Fruit fly (Drosophila melanogaster) whole organism, embryonic: ENCODE measurements around the gene nanos.

Experiments used
- Aef1 ChIP-seq: fragments of 200-800 bp; sonication (Bioruptor generic); IDR thresholded peaks from 3 replicates; pipeline ENCODE4 v1.3.6; 2022; ENCODE audit warnings: missing biosample characterization, missing genetic modification characterization
- Blimp-1 ChIP-seq: fragments of 200-800 bp; sonication (Bioruptor generic); optimal IDR thresholded peaks from 3 replicates; lab custom pipeline; 2018; ENCODE audit warnings: missing biosample characterization, missing genetic modification characterization, mild to moderate bottlenecking, moderate library complexity, missing genetic modification reagents
- CG13424 ChIP-seq: fragments of 200-800 bp; sonication (Bioruptor generic); optimal IDR thresholded peaks from 2 replicates; lab custom pipeline; 2019; ENCODE audit warnings: missing biosample characterization, mild to moderate bottlenecking, missing genetic modification characterization, moderate library complexity
- CG15011 ChIP-seq: fragments of 200-800 bp; sonication (Bioruptor generic); optimal IDR thresholded peaks from 3 replicates; lab custom pipeline; 2018; ENCODE audit warnings: missing biosample characterization, mild to moderate bottlenecking, missing genetic modification characterization
- CG1647 ChIP-seq: fragments of 200-800 bp; sonication (Bioruptor generic); optimal IDR thresholded peaks from 3 replicates; lab custom pipeline; 2016; ENCODE audit warnings: missing biosample characterization, missing genetic modification characterization
- CG16815 ChIP-seq: fragments of 200-800 bp; sonication (Bioruptor generic); optimal IDR thresholded peaks from 3 replicates; lab custom pipeline; 2017; ENCODE audit warnings: missing biosample characterization, mild to moderate bottlenecking, missing genetic modification characterization
- CG17328 ChIP-seq: fragments of 200-800 bp; sonication (Bioruptor generic); IDR thresholded peaks from 2 replicates; pipeline ENCODE4 v1.3.6; 2022; ENCODE audit warnings: missing biosample characterization, missing genetic modification characterization
- CG17361 ChIP-seq: fragments of 200-800 bp; sonication (Bioruptor generic); IDR thresholded peaks from 3 replicates; pipeline ENCODE4 v1.3.6; 2022; ENCODE audit warnings: missing biosample characterization, missing genetic modification characterization
- CG17385 ChIP-seq: fragments of 200-800 bp; sonication (Bioruptor generic); optimal IDR thresholded peaks from 3 replicates; lab custom pipeline; 2018; ENCODE audit warnings: missing biosample characterization, mild to moderate bottlenecking, missing genetic modification characterization
- CG17802 ChIP-seq: fragments of 200-800 bp; sonication (Bioruptor generic); optimal IDR thresholded peaks from 2 replicates; lab custom pipeline; 2018; ENCODE audit warnings: missing biosample characterization, mild to moderate bottlenecking, missing genetic modification characterization, moderate library complexity
- CG1792 ChIP-seq: fragments of 200-800 bp; sonication (Bioruptor generic); optimal IDR thresholded peaks from 2 replicates; lab custom pipeline; 2016; ENCODE audit warnings: missing biosample characterization, missing genetic modification characterization
- CG2120 ChIP-seq: fragments of 200-800 bp; sonication (Bioruptor generic); optimal IDR thresholded peaks from 3 replicates; lab custom pipeline; 2016; ENCODE audit warnings: missing biosample characterization, missing genetic modification characterization
- CG2889 ChIP-seq: fragments of 200-800 bp; sonication (Bioruptor generic); IDR thresholded peaks from 3 replicates; pipeline ENCODE4 v1.3.6; 2022; ENCODE audit warnings: missing biosample characterization, missing genetic modification characterization
- CG3065 ChIP-seq: fragments of 200-800 bp; sonication (Bioruptor generic); optimal IDR thresholded peaks from 2 replicates; lab custom pipeline; 2016; ENCODE audit warnings: missing biosample characterization, missing genetic modification characterization
- CG31441 ChIP-seq: fragments of 200-800 bp; sonication (Bioruptor generic); IDR thresholded peaks from 2 replicates; pipeline ENCODE4 v1.3.6; 2022; ENCODE audit warnings: missing biosample characterization, missing genetic modification characterization
- CG5953 ChIP-seq: fragments of 200-800 bp; sonication (Bioruptor generic); IDR thresholded peaks from 2 replicates; pipeline ENCODE4 v1.3.6; 2022; ENCODE audit warnings: missing biosample characterization, missing genetic modification characterization
- CG6813 ChIP-seq: fragments of 200-800 bp; sonication (Bioruptor generic); optimal IDR thresholded peaks from 2 replicates; lab custom pipeline; 2017; ENCODE audit warnings: missing biosample characterization, missing genetic modification characterization, mild to moderate bottlenecking, moderate library complexity, missing genetic modification reagents
- CG6854 ChIP-seq: fragments of 200-800 bp; sonication (Bioruptor generic); optimal IDR thresholded peaks from 3 replicates; lab custom pipeline; 2017; ENCODE audit warnings: missing biosample characterization, mild to moderate bottlenecking, missing genetic modification characterization
- CG7839 ChIP-seq: fragments of 200-800 bp; sonication (Bioruptor generic); optimal IDR thresholded peaks from 3 replicates; lab custom pipeline; 2018; ENCODE audit warnings: missing biosample characterization, mild to moderate bottlenecking, missing genetic modification characterization, moderate library complexity
- CG7987 ChIP-seq: fragments of 200-800 bp; sonication (Bioruptor generic); optimal IDR thresholded peaks from 2 replicates; lab custom pipeline; 2018; ENCODE audit warnings: missing biosample characterization, mild to moderate bottlenecking, missing genetic modification characterization, moderate library complexity
- CoRest ChIP-seq: fragments of 200-800 bp; sonication (Bioruptor generic); optimal IDR thresholded peaks from 3 replicates; lab custom pipeline; 2018; ENCODE audit warnings: missing biosample characterization, mild to moderate bottlenecking, missing genetic modification characterization, moderate library complexity
- Dbx ChIP-seq: fragments of 200-800 bp; sonication (Bioruptor generic); IDR thresholded peaks from 3 replicates; pipeline ENCODE4 v1.3.6; 2022; ENCODE audit warnings: missing biosample characterization, missing genetic modification characterization
- E2f2 ChIP-seq: fragments of 200-800 bp; sonication (Bioruptor generic); IDR thresholded peaks from 2 replicates; pipeline ENCODE4 v1.3.6; 2022; ENCODE audit warnings: missing biosample characterization, missing genetic modification characterization
- Eip74EF ChIP-seq, 2 experiments: fragments of 200-800 bp in 1 of 2; fragments of >200 bp in 1 of 2; sonication (Bioruptor generic) in 1 of 2; optimal IDR thresholded peaks; 2 replicates each; lab custom pipeline; 2017 to 2019; ENCODE audit warnings: missing biosample characterization in 2 of 2, missing genetic modification characterization in 2 of 2, mild to moderate bottlenecking in 1 of 2, moderate library complexity in 1 of 2
- HLHmδ ChIP-seq: fragments of 200-800 bp; sonication (Bioruptor generic); optimal IDR thresholded peaks from 2 replicates; lab custom pipeline; 2018; ENCODE audit warnings: missing biosample characterization, mild to moderate bottlenecking, missing genetic modification characterization, moderate library complexity
- Hmr ChIP-seq: fragments of 200-800 bp; sonication (Bioruptor generic); optimal IDR thresholded peaks from 3 replicates; lab custom pipeline; 2017; ENCODE audit warnings: mild to moderate bottlenecking, missing biosample characterization, missing genetic modification reagents, missing genetic modification characterization
- Hr3 ChIP-seq: fragments of 200-800 bp; sonication (Bioruptor generic); optimal IDR thresholded peaks from 3 replicates; lab custom pipeline; 2016; ENCODE audit warnings: missing biosample characterization, missing genetic modification characterization
- Hsf ChIP-seq: fragments of 200-800 bp; sonication (Bioruptor generic); optimal IDR thresholded peaks from 3 replicates; lab custom pipeline; 2016; ENCODE audit warnings: missing biosample characterization, missing genetic modification characterization
- Jarid2 ChIP-seq: fragments of 200-800 bp; sonication (Bioruptor generic); optimal IDR thresholded peaks from 3 replicates; lab custom pipeline; 2017; ENCODE audit warnings: mild to moderate bottlenecking, missing biosample characterization, missing genetic modification reagents, missing genetic modification characterization
- dimm ChIP-seq: fragments of 200-800 bp; sonication (Bioruptor generic); IDR thresholded peaks from 2 replicates; pipeline ENCODE4 v1.3.6; 2022; ENCODE audit warnings: missing biosample characterization, missing genetic modification characterization
- ems ChIP-seq: fragments of 200-800 bp; sonication (Bioruptor generic); optimal IDR thresholded peaks from 3 replicates; lab custom pipeline; 2016; ENCODE audit warnings: missing biosample characterization, missing genetic modification characterization
- eve ChIP-seq, 2 experiments: fragments of >200 bp; optimal IDR thresholded peaks; 2 replicates each; lab custom pipeline; 2017; ENCODE audit warnings: missing biosample characterization in 2 of 2, missing genetic modification characterization in 2 of 2
- ewg ChIP-seq: fragments of 200-800 bp; sonication (Bioruptor generic); optimal IDR thresholded peaks from 3 replicates; lab custom pipeline; 2017; ENCODE audit warnings: mild to moderate bottlenecking, missing biosample characterization, missing genetic modification reagents, missing genetic modification characterization
- fd102C ChIP-seq: fragments of 200-800 bp; sonication (Bioruptor generic); optimal IDR thresholded peaks from 2 replicates; lab custom pipeline; 2018; ENCODE audit warnings: missing biosample characterization, mild to moderate bottlenecking, missing genetic modification characterization, moderate library complexity
- gem ChIP-seq: fragments of 200-800 bp; sonication (Bioruptor generic); optimal IDR thresholded peaks from 2 replicates; lab custom pipeline; 2019; ENCODE audit warnings: missing biosample characterization, mild to moderate bottlenecking, missing genetic modification characterization, moderate library complexity
- grn ChIP-seq: fragments of 200-800 bp; sonication (Bioruptor generic); optimal IDR thresholded peaks from 3 replicates; lab custom pipeline; 2017; ENCODE audit warnings: missing biosample characterization, missing genetic modification characterization
- gro ChIP-seq: fragments of 200-800 bp; sonication (Bioruptor generic); optimal IDR thresholded peaks from 2 replicates; lab custom pipeline; 2016; ENCODE audit warnings: missing biosample characterization, missing genetic modification characterization
- gt ChIP-seq: fragments of 200-800 bp; sonication (Bioruptor generic); IDR thresholded peaks from 2 replicates; pipeline ENCODE4 v1.3.6; 2022; ENCODE audit warnings: missing biosample characterization, missing genetic modification characterization
- hb ChIP-seq: fragments of 200-800 bp; sonication (Bioruptor generic); IDR thresholded peaks from 3 replicates; pipeline ENCODE4 v1.3.6; 2022; ENCODE audit warnings: missing biosample characterization, missing genetic modification characterization; ENCODE audit not compliant: partially characterized antibody
- lilli ChIP-seq: fragments of 200-800 bp; sonication (Bioruptor generic); optimal IDR thresholded peaks from 3 replicates; lab custom pipeline; 2016; ENCODE audit warnings: missing biosample characterization, missing genetic modification characterization
- oc ChIP-seq: fragments of 200-800 bp; sonication (Bioruptor generic); optimal IDR thresholded peaks from 2 replicates; lab custom pipeline; 2018; ENCODE audit warnings: missing biosample characterization, mild to moderate bottlenecking, missing genetic modification characterization, moderate library complexity
- p53 ChIP-seq: fragments of 200-800 bp; sonication (Bioruptor generic); optimal IDR thresholded peaks from 2 replicates; lab custom pipeline; 2016; ENCODE audit warnings: missing biosample characterization, missing genetic modification characterization
- phol ChIP-seq: fragments of 200-800 bp; sonication (Bioruptor generic); optimal IDR thresholded peaks from 3 replicates; lab custom pipeline; 2018; ENCODE audit warnings: missing biosample characterization, mild to moderate bottlenecking, missing genetic modification characterization, moderate library complexity
- pita ChIP-seq: fragments of 200-800 bp; sonication (Bioruptor generic); optimal IDR thresholded peaks from 2 replicates; lab custom pipeline; 2017; ENCODE audit warnings: missing biosample characterization, mild to moderate bottlenecking, missing genetic modification characterization
- pros ChIP-seq: fragments of 200-800 bp; sonication (Bioruptor generic); optimal IDR thresholded peaks from 3 replicates; lab custom pipeline; 2019; ENCODE audit warnings: missing biosample characterization, mild to moderate bottlenecking, missing genetic modification characterization, moderate library complexity
- rib ChIP-seq: fragments of 200-800 bp; sonication (Bioruptor generic); IDR thresholded peaks from 2 replicates; pipeline ENCODE4 v1.3.6; 2022; ENCODE audit warnings: missing biosample characterization, missing genetic modification characterization
- tup ChIP-seq: fragments of 200-800 bp; sonication (Bioruptor generic); optimal IDR thresholded peaks from 2 replicates; lab custom pipeline; 2016; ENCODE audit warnings: missing biosample characterization, mild to moderate bottlenecking, missing genetic modification characterization, moderate library complexity
- vnd ChIP-seq: fragments of 200-800 bp; sonication (Bioruptor generic); IDR thresholded peaks from 3 replicates; pipeline ENCODE4 v1.3.6; 2022; ENCODE audit warnings: missing biosample characterization, missing genetic modification characterization; ENCODE audit not compliant: partially characterized antibody
- zen ChIP-seq: fragments of 200-800 bp; sonication (Bioruptor generic); optimal IDR thresholded peaks from 3 replicates; lab custom pipeline; 2018; ENCODE audit warnings: missing biosample characterization, mild to moderate bottlenecking, missing genetic modification characterization, moderate library complexity

nanos gene

dm6 chr3R:19180263-19180893 lies 23.3 kb downstream of the nanos start, which contains the start of the genes CG5555 and myd (continued):
- TF ChIP-seq CG7987 (GFP tag; lab: Kevin White, UChicago) (no peak), gro (GFP tag; lab: Kevin White, UChicago) (peak; percentile 80), Hsf (peak; percentile 47), p53 (GFP tag; lab: Kevin White, UChicago) (no peak), pros (GFP tag; lab: Kevin White, UChicago) (no peak), Hmr (GFP tag; lab: Kevin White, UChicago) (peak; percentile 60), phol (tag; lab: Kevin White, UChicago) (peak; percentile 35), Aef1 (GFP tag; lab: Robert Waterston, UW) (no peak; the same call in 2 of the 3 replicates), grn (no peak), eve (GFP tag; optimal IDR thresholded peaks at IDR 0.05; lab: Kevin White, UChicago) (peak in 1 of 2 experiments; percentile 85), CG17361 (GFP tag; lab: Robert Waterston, UW) (0 out of 3 replicates have a peak, but pooled peaks have one; percentile 27), CG16815 (GFP tag; lab: Kevin White, UChicago) (no peak), Blimp-1 (GFP tag; lab: Kevin White, UChicago) (peak; percentile 27), gem (tag; lab: Kevin White, UChicago) (peak; percentile 45), Eip74EF (GFP tag; optimal IDR thresholded peaks at IDR 0.05; lab: Kevin White, UChicago) (peak in 1 of 2 experiments; percentile 5), oc (no peak), CoRest (tag; lab: Kevin White, UChicago) (no peak), pita (no peak), dimm (GFP tag; lab: Robert Waterston, UW) (no peak), lilli (peak; percentile 64), CG3065 (GFP tag; lab: Kevin White, UChicago) (no peak), ems (GFP tag; lab: Kevin White, UChicago) (no peak), fd102C (GFP tag; lab: Kevin White, UChicago) (no peak), CG1792 (GFP tag; lab: Kevin White, UChicago) (no peak), ewg (GFP tag; lab: Kevin White, UChicago) (no peak), Hr3 (GFP tag; lab: Kevin White, UChicago) (peak; percentile 26), CG6813 (no peak), Dbx (GFP tag; lab: Robert Waterston, UW) (no peak), CG17328 (GFP tag; lab: Robert Waterston, UW) (peak; percentile 53), tup (GFP tag; lab: Kevin White, UChicago) (no peak), CG17385 (GFP tag; lab: Kevin White, UChicago) (peak; percentile 8), CG5953 (GFP tag; lab: Robert Waterston, UW) (no peak), CG17802 (tag; lab: Kevin White, UChicago) (no peak), CG6854 (GFP tag; lab: Kevin White, UChicago) (no peak), CG31441 (peak; percentile 15; the same call in 1 of the 2 replicates), CG1647 (GFP tag; lab: Kevin White, UChicago) (no peak), rib (GFP tag; lab: Robert Waterston, UW) (0 out of 2 replicates have a peak, but pooled peaks have one; percentile 60), vnd (GFP tag; lab: Robert Waterston, UW) (peak; percentile 78), CG2120 (peak; percentile 76), CG2889 (GFP tag; lab: Robert Waterston, UW) (peak; percentile 64; the same call in 2 of the 3 replicates), CG7839 (tag; lab: Kevin White, UChicago) (peak; percentile 59), HLHmδ (no peak), Jarid2 (GFP tag; lab: Kevin White, UChicago) (peak; percentile 65), gt (no peak), CG15011 (GFP tag; lab: Kevin White, UChicago) (no peak), hb (GFP tag; lab: Robert Waterston, UW) (peak; percentile 77), E2f2 (GFP tag; lab: Robert Waterston, UW) (peak; percentile 86), zen (tag; lab: Kevin White, UChicago) (peak; percentile 6), CG13424 (tag; lab: Kevin White, UChicago) (peak; percentile 34)
